Fruit fly (Drosophila melanogaster) whole organism, embryonic: Measurements from ENCODE around the gene CG3726.
A peak's percentile ranks its signal among the peaks of the same experiment; 100 is the strongest.

ENCODE experiments used
- CG10431 ChIP-seq: fragments of 200-800 bp; sonication (Bioruptor generic); optimal IDR thresholded peaks from 3 replicates; lab custom pipeline; 2018; ENCODE audit warnings: missing biosample characterization, mild to moderate bottlenecking, missing genetic modification characterization
- CG11085 ChIP-seq: fragments of 200-800 bp; sonication (Bioruptor generic); IDR thresholded peaks from 2 replicates; pipeline ENCODE4 v1.3.6; 2022; ENCODE audit warnings: missing biosample characterization, missing genetic modification characterization
- CG12219 ChIP-seq: fragments of 200-800 bp; sonication (Bioruptor generic); optimal IDR thresholded peaks from 3 replicates; lab custom pipeline; 2018; ENCODE audit warnings: missing biosample characterization, mild to moderate bottlenecking, missing genetic modification characterization
- CG12744 ChIP-seq: fragments of 200-800 bp; sonication (Bioruptor generic); optimal IDR thresholded peaks from 2 replicates; lab custom pipeline; 2016; ENCODE audit warnings: missing biosample characterization, missing genetic modification characterization
- CG12769 ChIP-seq: fragments of 200-800 bp; sonication (Bioruptor generic); optimal IDR thresholded peaks from 2 replicates; lab custom pipeline; 2019; ENCODE audit warnings: missing biosample characterization, mild to moderate bottlenecking, missing genetic modification characterization, moderate library complexity
- CG14050 ChIP-seq: fragments of 200-800 bp; sonication (Bioruptor generic); IDR thresholded peaks from 3 replicates; pipeline ENCODE4 v1.3.6; 2022; ENCODE audit warnings: missing biosample characterization, missing genetic modification characterization
- CG17361 ChIP-seq: fragments of 200-800 bp; sonication (Bioruptor generic); IDR thresholded peaks from 3 replicates; pipeline ENCODE4 v1.3.6; 2022; ENCODE audit warnings: missing biosample characterization, missing genetic modification characterization
- CG17568 ChIP-seq: fragments of 200-800 bp; sonication (Bioruptor generic); optimal IDR thresholded peaks from 2 replicates; lab custom pipeline; 2018; ENCODE audit warnings: missing biosample characterization, mild to moderate bottlenecking, missing genetic modification characterization, moderate library complexity
- CG18476 ChIP-seq: fragments of 200-800 bp; sonication (Bioruptor generic); optimal IDR thresholded peaks from 2 replicates; lab custom pipeline; 2016; ENCODE audit warnings: missing biosample characterization, mild to moderate bottlenecking, missing genetic modification characterization
- CG2116 ChIP-seq: fragments of 200-800 bp; sonication (Bioruptor generic); optimal IDR thresholded peaks from 3 replicates; lab custom pipeline; 2018; ENCODE audit warnings: missing biosample characterization, mild to moderate bottlenecking, missing genetic modification characterization
- CG30020 ChIP-seq: fragments of 200-800 bp; optimal IDR thresholded peaks from 2 replicates; lab custom pipeline; 2019; ENCODE audit warnings: missing biosample characterization, mild to moderate bottlenecking, missing genetic modification characterization, moderate library complexity
- CG3065 ChIP-seq: fragments of 200-800 bp; sonication (Bioruptor generic); optimal IDR thresholded peaks from 2 replicates; lab custom pipeline; 2016; ENCODE audit warnings: missing biosample characterization, missing genetic modification characterization
- CG3281 ChIP-seq: fragments of 200-800 bp; sonication (Bioruptor generic); optimal IDR thresholded peaks from 3 replicates; lab custom pipeline; 2017; ENCODE audit warnings: missing biosample characterization, mild to moderate bottlenecking, missing genetic modification characterization
- CG43689 ChIP-seq: fragments of 200-800 bp; sonication (Bioruptor generic); IDR thresholded peaks from 2 replicates; pipeline ENCODE4 v1.3.6; 2022; ENCODE audit warnings: missing biosample characterization, missing genetic modification characterization
- CG4404 ChIP-seq: fragments of 200-800 bp; sonication (Bioruptor generic); IDR thresholded peaks from 2 replicates; pipeline ENCODE4 v1.3.6; 2022; ENCODE audit warnings: missing biosample characterization, missing genetic modification characterization
- CG6654 ChIP-seq: fragments of 200-800 bp; sonication (Bioruptor generic); optimal IDR thresholded peaks from 2 replicates; lab custom pipeline; 2017; ENCODE audit warnings: missing biosample characterization, mild to moderate bottlenecking, missing genetic modification characterization
- CG6683 ChIP-seq: fragments of 200-800 bp; sonication (Bioruptor generic); optimal IDR thresholded peaks from 2 replicates; lab custom pipeline; 2017; ENCODE audit warnings: missing biosample characterization, mild to moderate bottlenecking, missing genetic modification characterization, missing genetic modification reagents
- CG6854 ChIP-seq: fragments of 200-800 bp; sonication (Bioruptor generic); optimal IDR thresholded peaks from 3 replicates; lab custom pipeline; 2017; ENCODE audit warnings: missing biosample characterization, mild to moderate bottlenecking, missing genetic modification characterization
- CG7357 ChIP-seq: fragments of 200-800 bp; sonication (Bioruptor generic); IDR thresholded peaks from 3 replicates; pipeline ENCODE4 v1.3.6; 2022; ENCODE audit warnings: missing biosample characterization, missing genetic modification characterization
- CG9215 ChIP-seq: fragments of 200-800 bp; sonication (Bioruptor generic); IDR thresholded peaks from 2 replicates; pipeline ENCODE4 v1.3.6; 2022; ENCODE audit warnings: missing biosample characterization, missing genetic modification characterization
- CG9609 ChIP-seq: fragments of 200-800 bp; sonication (Bioruptor generic); optimal IDR thresholded peaks from 3 replicates; lab custom pipeline; 2016; ENCODE audit warnings: missing biosample characterization, missing genetic modification characterization
- Doc3 ChIP-seq: fragments of 200-800 bp; sonication (Bioruptor generic); IDR thresholded peaks from 3 replicates; pipeline ENCODE4 v1.3.6; 2022; ENCODE audit warnings: missing biosample characterization, missing genetic modification characterization; ENCODE audit not compliant: partially characterized antibody
- Ets97D ChIP-seq: fragments of 200-800 bp; sonication (Bioruptor generic); optimal IDR thresholded peaks from 3 replicates; lab custom pipeline; 2016; ENCODE audit warnings: missing biosample characterization, missing genetic modification characterization
- Fer1 ChIP-seq: fragments of 200-800 bp; sonication (Bioruptor generic); optimal IDR thresholded peaks from 2 replicates; lab custom pipeline; 2017; ENCODE audit warnings: missing biosample characterization, mild to moderate bottlenecking, missing genetic modification characterization
- Fer3 ChIP-seq: fragments of 200-800 bp; sonication (Bioruptor generic); optimal IDR thresholded peaks from 2 replicates; lab custom pipeline; 2018; ENCODE audit warnings: missing biosample characterization, mild to moderate bottlenecking, missing genetic modification characterization, moderate library complexity
- Gug ChIP-seq: fragments of 200-800 bp; sonication (Bioruptor generic); IDR thresholded peaks from 4 replicates; pipeline ENCODE4 v1.3.6; 2022; ENCODE audit warnings: missing biosample characterization, missing genetic modification characterization
- Hand ChIP-seq: fragments of 200-800 bp; sonication (Bioruptor generic); optimal IDR thresholded peaks from 2 replicates; lab custom pipeline; 2017; ENCODE audit warnings: mild to moderate bottlenecking, missing biosample characterization, missing genetic modification reagents, missing genetic modification characterization
- Hmx ChIP-seq: fragments of 200-800 bp; sonication (Bioruptor generic); optimal IDR thresholded peaks from 2 replicates; lab custom pipeline; 2016; ENCODE audit warnings: missing biosample characterization, missing genetic modification characterization
- MESR4 ChIP-seq: fragments of 200-800 bp; sonication (Bioruptor generic); optimal IDR thresholded peaks from 2 replicates; lab custom pipeline; 2018; ENCODE audit warnings: missing biosample characterization, mild to moderate bottlenecking, missing genetic modification characterization, moderate library complexity
- NC2β ChIP-seq: fragments of 200-800 bp; sonication (Bioruptor generic); optimal IDR thresholded peaks from 2 replicates; lab custom pipeline; 2016; ENCODE audit warnings: missing biosample characterization, missing genetic modification characterization
- Neu2 ChIP-seq: fragments of 200-800 bp; sonication (Bioruptor generic); optimal IDR thresholded peaks from 3 replicates; lab custom pipeline; 2016; ENCODE audit warnings: missing biosample characterization, missing genetic modification characterization, borderline replicate concordance
- Optix ChIP-seq: fragments of 200-800 bp; sonication (Bioruptor generic); IDR thresholded peaks from 3 replicates; pipeline ENCODE4 v1.3.6; 2022; ENCODE audit warnings: missing biosample characterization, missing genetic modification characterization
- Ravus ChIP-seq: fragments of 200-800 bp; sonication (Bioruptor generic); IDR thresholded peaks from 2 replicates; pipeline ENCODE4 v1.3.6; 2022; ENCODE audit warnings: missing biosample characterization, missing genetic modification characterization
- Vsx1 ChIP-seq: fragments of 200-800 bp; sonication (Bioruptor generic); optimal IDR thresholded peaks from 2 replicates; lab custom pipeline; 2017; ENCODE audit warnings: missing biosample characterization, mild to moderate bottlenecking, missing genetic modification characterization, missing genetic modification reagents
- Xbp1 ChIP-seq: fragments of 200-800 bp; sonication (Bioruptor generic); optimal IDR thresholded peaks from 3 replicates; lab custom pipeline; 2016; ENCODE audit warnings: missing biosample characterization, mild to moderate bottlenecking, missing genetic modification characterization
- bcd ChIP-seq: fragments of 200-800 bp; sonication (Bioruptor generic); optimal IDR thresholded peaks from 2 replicates; lab custom pipeline; 2017; ENCODE audit warnings: missing biosample characterization, mild to moderate bottlenecking, missing genetic modification characterization
- cato ChIP-seq: fragments of 200-800 bp; sonication (Bioruptor generic); optimal IDR thresholded peaks from 2 replicates; lab custom pipeline; 2016; ENCODE audit warnings: missing biosample characterization, missing genetic modification characterization, borderline replicate concordance
- chinmo ChIP-seq: fragments of 200-800 bp; sonication (Bioruptor generic); IDR thresholded peaks from 4 replicates; pipeline ENCODE4 v1.3.6; 2022; ENCODE audit warnings: missing biosample characterization, missing genetic modification characterization; ENCODE audit not compliant: partially characterized antibody
- dmrt99B ChIP-seq: fragments of 200-800 bp; sonication (Bioruptor generic); optimal IDR thresholded peaks from 2 replicates; lab custom pipeline; 2018; ENCODE audit warnings: missing biosample characterization, mild to moderate bottlenecking, missing genetic modification characterization, moderate library complexity
- esg ChIP-seq: fragments of 200-800 bp; sonication (Bioruptor generic); conservative IDR thresholded peaks from 2 replicates; pipeline ENCODE4 v1.3.6; 2022; ENCODE audit warnings: missing biosample characterization, missing genetic modification characterization
- fd3F ChIP-seq: fragments of 200-800 bp; sonication (Bioruptor generic); optimal IDR thresholded peaks from 2 replicates; lab custom pipeline; 2018; ENCODE audit warnings: missing biosample characterization, mild to moderate bottlenecking, missing genetic modification characterization, moderate library complexity
- knrl ChIP-seq: fragments of 200-800 bp; sonication (Bioruptor generic); IDR thresholded peaks from 3 replicates; pipeline ENCODE4 v1.3.6; 2022; ENCODE audit warnings: missing biosample characterization, missing genetic modification characterization; ENCODE audit not compliant: partially characterized antibody
- lilli ChIP-seq: fragments of 200-800 bp; sonication (Bioruptor generic); optimal IDR thresholded peaks from 3 replicates; lab custom pipeline; 2016; ENCODE audit warnings: missing biosample characterization, missing genetic modification characterization
- peb ChIP-seq: fragments of 200-800 bp; sonication (Bioruptor generic); IDR thresholded peaks from 2 replicates; pipeline ENCODE4 v1.3.6; 2022; ENCODE audit warnings: missing biosample characterization, missing genetic modification characterization
- schlank ChIP-seq: fragments of 200-800 bp; sonication (Bioruptor generic); optimal IDR thresholded peaks from 2 replicates; lab custom pipeline; 2018; ENCODE audit warnings: missing biosample characterization, mild to moderate bottlenecking, missing genetic modification characterization
- tio ChIP-seq: fragments of 200-800 bp; sonication (Bioruptor generic); optimal IDR thresholded peaks from 2 replicates; lab custom pipeline; 2017; ENCODE audit warnings: missing biosample characterization, missing genetic modification characterization, inconsistent platforms
- trh ChIP-seq: fragments of 200-800 bp; sonication (Bioruptor generic); optimal IDR thresholded peaks from 2 replicates; lab custom pipeline; 2016; ENCODE audit warnings: missing biosample characterization, missing genetic modification characterization
- tup ChIP-seq: fragments of 200-800 bp; sonication (Bioruptor generic); optimal IDR thresholded peaks from 2 replicates; lab custom pipeline; 2016; ENCODE audit warnings: missing biosample characterization, mild to moderate bottlenecking, missing genetic modification characterization, moderate library complexity
- wor ChIP-seq: fragments of 200-800 bp; sonication (Bioruptor generic); IDR thresholded peaks from 2 replicates; pipeline ENCODE4 v1.3.6; 2022; ENCODE audit warnings: missing biosample characterization, missing genetic modification characterization

Gene CG3726

DNA sequence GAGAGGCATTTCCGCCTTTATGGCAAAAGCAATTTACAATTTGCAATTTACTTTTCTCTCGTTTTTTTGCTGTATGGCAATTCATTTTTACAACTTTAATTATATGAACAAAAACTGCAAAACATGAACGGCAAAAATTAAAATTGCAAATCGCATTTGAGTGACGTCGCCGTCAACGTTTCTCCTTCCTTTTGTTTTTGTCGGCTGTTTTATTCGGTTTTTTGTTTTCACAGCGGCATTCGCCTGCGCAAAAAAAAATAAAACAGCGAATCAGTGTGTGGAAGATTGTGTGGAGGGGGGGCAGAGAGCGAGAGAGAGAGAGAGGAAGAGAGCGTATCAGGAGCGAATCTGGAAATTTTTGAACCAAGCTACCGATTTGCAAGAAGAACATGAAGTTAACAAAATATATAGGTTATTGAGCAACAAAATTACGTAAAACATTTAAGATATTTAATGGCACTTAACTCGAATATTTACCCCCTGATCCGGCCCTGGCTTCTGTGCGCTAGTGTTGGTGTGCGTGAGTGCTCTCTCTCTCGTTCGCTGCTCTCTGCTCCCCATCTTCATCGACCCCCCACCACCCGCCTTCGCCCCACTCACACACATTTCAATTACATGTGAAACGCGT, 1.7 kb downstream of the CG3726 start (continued):
- TF ChIP-seq CG12219 (GFP tag; lab: Kevin White, UChicago) (peak; percentile 98), CG12744 (GFP tag; lab: Kevin White, UChicago) (peak; percentile 98), knrl (GFP tag; lab: Robert Waterston, UW) (peak; percentile 86), CG14050 (GFP tag; lab: Robert Waterston, UW) (peak; percentile 99), CG17568 (peak; percentile 97), chinmo (GFP tag; lab: Robert Waterston, UW) (peak; percentile 89; the same call in 2 of the 4 replicates), fd3F (peak; percentile 98), Xbp1 (GFP tag; lab: Kevin White, UChicago) (peak; percentile 99), wor (GFP tag; lab: Robert Waterston, UW) (peak; percentile 98), schlank (tag; lab: Kevin White, UChicago) (peak; percentile 99), Optix (peak; percentile 99), CG3065 (GFP tag; lab: Kevin White, UChicago) (peak; percentile 96), Vsx1 (GFP tag; lab: Kevin White, UChicago) (peak; percentile 95), CG2116 (peak; percentile 84), esg (peak; percentile 99), CG6683 (GFP tag; lab: Kevin White, UChicago) (peak; percentile 97), tup (peak; percentile 98), tio (GFP tag; lab: Kevin White, UChicago) (peak; percentile 90), CG6654 (GFP tag; lab: Kevin White, UChicago) (peak; percentile 93), Ets97D (GFP tag; lab: Kevin White, UChicago) (peak; percentile 92), CG10431 (GFP tag; lab: Kevin White, UChicago) (peak; percentile 90), CG3281 (GFP tag; lab: Kevin White, UChicago) (peak; percentile 98), trh (peak; percentile 97), CG43689 (peak; percentile 98), Doc3 (GFP tag; lab: Robert Waterston, UW) (no peak), CG30020 (tag; lab: Kevin White, UChicago) (peak; percentile 82), cato (peak; percentile 98), bcd (peak; percentile 99), Hand (GFP tag; lab: Kevin White, UChicago) (peak; percentile 97), CG11085 (GFP tag; lab: Robert Waterston, UW) (peak; percentile 99), CG18476 (GFP tag; lab: Kevin White, UChicago) (peak; percentile 96), CG7357 (GFP tag; lab: Robert Waterston, UW) (peak; percentile 98), peb (GFP tag; lab: Robert Waterston, UW) (peak; percentile 99), Gug (GFP tag; lab: Robert Waterston, UW) (peak; percentile 99), Hmx (GFP tag; lab: Kevin White, UChicago) (peak; percentile 95), CG17361 (GFP tag; lab: Robert Waterston, UW) (peak; percentile 97), Neu2 (GFP tag; lab: Kevin White, UChicago) (peak; percentile 91), CG9215 (GFP tag; lab: Robert Waterston, UW) (peak; percentile 99), dmrt99B (tag; lab: Kevin White, UChicago) (peak; percentile 99), CG4404 (GFP tag; lab: Robert Waterston, UW) (peak; percentile 99), MESR4 (GFP tag; lab: Kevin White, UChicago) (peak; percentile 73), Fer1 (peak; percentile 99), CG6854 (GFP tag; lab: Kevin White, UChicago) (peak; percentile 97), CG12769 (tag; lab: Kevin White, UChicago) (peak; percentile 100), CG9609 (GFP tag; lab: Kevin White, UChicago) (peak; percentile 99), NC2β (peak; percentile 98), Fer3 (tag; lab: Kevin White, UChicago) (peak; percentile 99), Ravus (GFP tag; lab: Robert Waterston, UW) (peak; percentile 98), lilli (peak; percentile 99)
